Fruit fly (Drosophila melanogaster) whole organism, embryonic: ENCODE data around the gene CG3566.

Experiments used
- CG10431 ChIP-seq: fragments of 200-800 bp; sonication (Bioruptor generic); optimal IDR thresholded peaks from 3 replicates; lab custom pipeline; 2018; ENCODE audit warnings: missing biosample characterization, mild to moderate bottlenecking, missing genetic modification characterization
- CG10462 ChIP-seq: fragments of 200-800 bp; sonication (Bioruptor generic); optimal IDR thresholded peaks from 2 replicates; lab custom pipeline; 2016; ENCODE audit warnings: missing biosample characterization, missing genetic modification characterization
- CG11085 ChIP-seq: fragments of 200-800 bp; sonication (Bioruptor generic); IDR thresholded peaks from 2 replicates; pipeline ENCODE4 v1.3.6; 2022; ENCODE audit warnings: missing biosample characterization, missing genetic modification characterization
- CG12236 ChIP-seq: fragments of 200-800 bp; sonication (Bioruptor generic); optimal IDR thresholded peaks from 2 replicates; lab custom pipeline; 2016; ENCODE audit warnings: missing biosample characterization, missing genetic modification characterization
- CG13624 ChIP-seq: fragments of 200-800 bp; sonication (Bioruptor generic); optimal IDR thresholded peaks from 2 replicates; lab custom pipeline; 2016; ENCODE audit warnings: missing biosample characterization, missing genetic modification characterization
- CG1647 ChIP-seq: fragments of 200-800 bp; sonication (Bioruptor generic); optimal IDR thresholded peaks from 3 replicates; lab custom pipeline; 2016; ENCODE audit warnings: missing biosample characterization, missing genetic modification characterization
- CG17359 ChIP-seq: fragments of 200-800 bp; sonication (Bioruptor generic); optimal IDR thresholded peaks from 3 replicates; lab custom pipeline; 2018; ENCODE audit warnings: missing biosample characterization, mild to moderate bottlenecking, missing genetic modification characterization, moderate library complexity
- CG18476 ChIP-seq: fragments of 200-800 bp; sonication (Bioruptor generic); optimal IDR thresholded peaks from 2 replicates; lab custom pipeline; 2016; ENCODE audit warnings: missing biosample characterization, mild to moderate bottlenecking, missing genetic modification characterization
- CG2129 ChIP-seq: fragments of 200-800 bp; sonication (Bioruptor generic); IDR thresholded peaks from 2 replicates; pipeline ENCODE4 v1.3.6; 2022; ENCODE audit warnings: missing biosample characterization, missing genetic modification characterization; ENCODE audit not compliant: partially characterized antibody
- CG31365 ChIP-seq: fragments of 200-800 bp; sonication (Bioruptor generic); optimal IDR thresholded peaks from 2 replicates; lab custom pipeline; 2018; ENCODE audit warnings: missing biosample characterization, mild to moderate bottlenecking, missing genetic modification characterization
- CG31388 ChIP-seq: fragments of 200-800 bp; sonication (Bioruptor generic); optimal IDR thresholded peaks from 2 replicates; lab custom pipeline; 2016; ENCODE audit warnings: missing biosample characterization, missing genetic modification characterization
- CG43689 ChIP-seq: fragments of 200-800 bp; sonication (Bioruptor generic); IDR thresholded peaks from 2 replicates; pipeline ENCODE4 v1.3.6; 2022; ENCODE audit warnings: missing biosample characterization, missing genetic modification characterization
- CG7786 ChIP-seq: fragments of 200-800 bp; sonication (Bioruptor generic); optimal IDR thresholded peaks from 2 replicates; lab custom pipeline; 2016; ENCODE audit warnings: missing biosample characterization, missing genetic modification characterization
- CG7963 ChIP-seq: fragments of 200-800 bp; sonication (Bioruptor generic); IDR thresholded peaks from 3 replicates; pipeline ENCODE4 v1.3.6; 2022; ENCODE audit warnings: missing biosample characterization, missing genetic modification characterization; ENCODE audit not compliant: partially characterized antibody
- CG9727 ChIP-seq: fragments of 200-800 bp; sonication (Bioruptor generic); optimal IDR thresholded peaks from 3 replicates; lab custom pipeline; 2017; ENCODE audit warnings: missing biosample characterization, mild to moderate bottlenecking, missing genetic modification characterization
- D19B ChIP-seq: fragments of 200-800 bp; sonication (Bioruptor generic); optimal IDR thresholded peaks from 2 replicates; lab custom pipeline; 2017; ENCODE audit warnings: missing biosample characterization, mild to moderate bottlenecking, missing genetic modification characterization
- Dad ChIP-seq: fragments of 200-800 bp; sonication (Bioruptor generic); optimal IDR thresholded peaks from 3 replicates; lab custom pipeline; 2016; ENCODE audit warnings: missing biosample characterization, missing genetic modification characterization
- Deaf1 ChIP-seq: fragments of 200-800 bp; optimal IDR thresholded peaks from 3 replicates; lab custom pipeline; 2019; ENCODE audit warnings: missing biosample characterization, mild to moderate bottlenecking, missing genetic modification characterization, moderate library complexity
- Dip2 ChIP-seq: fragments of 200-800 bp; sonication (Bioruptor generic); IDR thresholded peaks from 2 replicates; pipeline ENCODE4 v1.3.6; 2022; ENCODE audit warnings: missing biosample characterization, missing genetic modification characterization
- GATAe ChIP-seq: fragments of 200-800 bp; sonication (Bioruptor generic); conservative IDR thresholded peaks from 2 replicates; pipeline ENCODE4 v1.3.6; 2022; ENCODE audit warnings: missing biosample characterization, missing genetic modification characterization
- MTF-1 ChIP-seq: fragments of 200-800 bp; sonication (Bioruptor generic); optimal IDR thresholded peaks from 2 replicates; lab custom pipeline; 2018; ENCODE audit warnings: missing biosample characterization, mild to moderate bottlenecking, missing genetic modification characterization, borderline replicate concordance
- Med ChIP-seq: fragments of 200-800 bp; sonication (Bioruptor generic); peaks from one replicate; lab custom pipeline; 2016; ENCODE audit warnings: missing biosample characterization, missing genetic modification characterization, mild to moderate bottlenecking, inconsistent platforms, moderate library complexity
- Meics ChIP-seq: fragments of 200-800 bp; sonication (Bioruptor generic); optimal IDR thresholded peaks from 2 replicates; lab custom pipeline; 2017; ENCODE audit warnings: missing biosample characterization, mild to moderate bottlenecking, missing genetic modification characterization
- Nf-YB ChIP-seq: fragments of 200-800 bp; sonication (Bioruptor generic); optimal IDR thresholded peaks from 3 replicates; lab custom pipeline; 2019; ENCODE audit warnings: missing biosample characterization, mild to moderate bottlenecking, missing genetic modification characterization, moderate library complexity
- PHDP ChIP-seq: fragments of 200-800 bp; sonication (Bioruptor generic); optimal IDR thresholded peaks from 3 replicates; lab custom pipeline; 2018; ENCODE audit warnings: missing biosample characterization, mild to moderate bottlenecking, missing genetic modification characterization, moderate library complexity
- Rx ChIP-seq: fragments of 200-800 bp; sonication (Bioruptor generic); IDR thresholded peaks from 2 replicates; pipeline ENCODE4 v1.3.6; 2022; ENCODE audit warnings: missing biosample characterization, missing genetic modification characterization
- ap ChIP-seq: fragments of 200-800 bp; sonication (Bioruptor generic); IDR thresholded peaks from 2 replicates; pipeline ENCODE4 v1.3.6; 2022; ENCODE audit warnings: missing biosample characterization, missing genetic modification characterization
- chinmo ChIP-seq: fragments of 200-800 bp; sonication (Bioruptor generic); IDR thresholded peaks from 4 replicates; pipeline ENCODE4 v1.3.6; 2022; ENCODE audit warnings: missing biosample characterization, missing genetic modification characterization; ENCODE audit not compliant: partially characterized antibody
- cwo ChIP-seq: fragments of 200-800 bp; sonication (Bioruptor generic); optimal IDR thresholded peaks from 3 replicates; lab custom pipeline; 2017; ENCODE audit warnings: missing biosample characterization, missing genetic modification characterization, mild to moderate bottlenecking, moderate library complexity, missing genetic modification reagents
- dm ChIP-seq: fragments of 200-800 bp; sonication (Bioruptor generic); optimal IDR thresholded peaks from 3 replicates; lab custom pipeline; 2016; ENCODE audit warnings: missing biosample characterization, missing genetic modification characterization
- gce ChIP-seq: fragments of 200-800 bp; sonication (Bioruptor generic); IDR thresholded peaks from 3 replicates; pipeline ENCODE4 v1.3.6; 2022; ENCODE audit warnings: missing biosample characterization, missing genetic modification characterization
- gem ChIP-seq: fragments of 200-800 bp; sonication (Bioruptor generic); optimal IDR thresholded peaks from 2 replicates; lab custom pipeline; 2019; ENCODE audit warnings: missing biosample characterization, mild to moderate bottlenecking, missing genetic modification characterization, moderate library complexity
- grn ChIP-seq: fragments of 200-800 bp; sonication (Bioruptor generic); optimal IDR thresholded peaks from 3 replicates; lab custom pipeline; 2017; ENCODE audit warnings: missing biosample characterization, missing genetic modification characterization
- gt ChIP-seq: fragments of 200-800 bp; sonication (Bioruptor generic); IDR thresholded peaks from 2 replicates; pipeline ENCODE4 v1.3.6; 2022; ENCODE audit warnings: missing biosample characterization, missing genetic modification characterization
- ham ChIP-seq: fragments of 200-800 bp; sonication (Bioruptor generic); IDR thresholded peaks from 2 replicates; pipeline ENCODE4 v1.3.6; 2022; ENCODE audit warnings: missing biosample characterization, missing genetic modification characterization
- jing ChIP-seq: fragments of 200-800 bp; sonication (Bioruptor generic); optimal IDR thresholded peaks from 2 replicates; lab custom pipeline; 2018; ENCODE audit warnings: missing biosample characterization, mild to moderate bottlenecking, missing genetic modification characterization
- ken ChIP-seq: fragments of 200-800 bp; sonication (Bioruptor generic); IDR thresholded peaks from 3 replicates; pipeline ENCODE4 v1.3.6; 2022; ENCODE audit warnings: missing biosample characterization, missing genetic modification characterization
- kni ChIP-seq: fragments of 200-800 bp; sonication (Bioruptor generic); optimal IDR thresholded peaks from 3 replicates; lab custom pipeline; 2017; ENCODE audit warnings: mild to moderate bottlenecking, missing biosample characterization, missing genetic modification reagents, missing genetic modification characterization
- nau ChIP-seq: fragments of 200-800 bp; sonication (Bioruptor generic); optimal IDR thresholded peaks from 3 replicates; lab custom pipeline; 2017; ENCODE audit warnings: missing biosample characterization, mild to moderate bottlenecking, missing genetic modification characterization, missing genetic modification reagents
- org-1 ChIP-seq: fragments of 200-800 bp; sonication (Bioruptor generic); optimal IDR thresholded peaks from 2 replicates; lab custom pipeline; 2017; ENCODE audit warnings: missing biosample characterization, missing genetic modification characterization
- ro ChIP-seq: fragments of 200-800 bp; sonication (Bioruptor generic); IDR thresholded peaks from 2 replicates; pipeline ENCODE4 v1.3.6; 2022; ENCODE audit warnings: missing biosample characterization, missing genetic modification characterization
- schlank ChIP-seq: fragments of 200-800 bp; sonication (Bioruptor generic); optimal IDR thresholded peaks from 2 replicates; lab custom pipeline; 2018; ENCODE audit warnings: missing biosample characterization, mild to moderate bottlenecking, missing genetic modification characterization
- sens-2 ChIP-seq: fragments of 200-800 bp; sonication (Bioruptor generic); IDR thresholded peaks from 2 replicates; pipeline ENCODE4 v1.3.6; 2022; ENCODE audit warnings: missing biosample characterization, missing genetic modification characterization
- slp2 ChIP-seq: fragments of 200-800 bp; sonication (Bioruptor generic); optimal IDR thresholded peaks from 2 replicates; lab custom pipeline; 2016; ENCODE audit warnings: missing biosample characterization, missing genetic modification characterization
- sug ChIP-seq: fragments of 200-800 bp; optimal IDR thresholded peaks from 2 replicates; lab custom pipeline; 2019; ENCODE audit warnings: missing biosample characterization, mild to moderate bottlenecking, missing genetic modification characterization, moderate library complexity
- unc-4 ChIP-seq: fragments of 200-800 bp; sonication (Bioruptor generic); IDR thresholded peaks from 2 replicates; pipeline ENCODE4 v1.3.6; 2022; ENCODE audit warnings: missing biosample characterization, missing genetic modification characterization; ENCODE audit not compliant: partially characterized antibody
- vnd ChIP-seq: fragments of 200-800 bp; sonication (Bioruptor generic); IDR thresholded peaks from 3 replicates; pipeline ENCODE4 v1.3.6; 2022; ENCODE audit warnings: missing biosample characterization, missing genetic modification characterization; ENCODE audit not compliant: partially characterized antibody
- zf30C ChIP-seq: fragments of 200-800 bp; sonication (Bioruptor generic); optimal IDR thresholded peaks from 3 replicates; lab custom pipeline; 2018; ENCODE audit warnings: missing biosample characterization, mild to moderate bottlenecking, missing genetic modification characterization

Gene CG3566

dm6 chrX:6252897-6253540 is 23.5 kb downstream of the CG3566 start (continued):
- TF ChIP-seq GATAe (GFP tag; lab: Robert Waterston, UW) (no peak; the same call in 1 of the 2 replicates), MTF-1 (GFP tag; lab: Kevin White, UChicago) (no peak), Dip2 (GFP tag; lab: Robert Waterston, UW) (no peak), PHDP (tag; lab: Kevin White, UChicago) (no peak), Deaf1 (tag; lab: Kevin White, UChicago) (no peak), ken (GFP tag; lab: Robert Waterston, UW) (no peak), gem (no peak), nau (no peak), CG1647 (GFP tag; lab: Kevin White, UChicago) (no peak), CG10431 (GFP tag; lab: Kevin White, UChicago) (no peak), jing (GFP tag; lab: Kevin White, UChicago) (no peak), grn (peak; percentile 39), D19B (peak; percentile 87), Dad (GFP tag; lab: Kevin White, UChicago) (no peak), sug (tag; lab: Kevin White, UChicago) (peak; percentile 11), CG9727 (GFP tag; lab: Kevin White, UChicago) (no peak), dm (no peak), ham (GFP tag; lab: Robert Waterston, UW) (no peak), CG13624 (GFP tag; lab: Kevin White, UChicago) (no peak), vnd (0 out of 3 replicates have a peak, but pooled peaks have one; percentile 15), schlank (tag; lab: Kevin White, UChicago) (peak; percentile 6), CG11085 (GFP tag; lab: Robert Waterston, UW) (no peak), Med (peak; percentile 5), CG31388 (no peak), gce (GFP tag; lab: Robert Waterston, UW) (no peak), chinmo (GFP tag; lab: Robert Waterston, UW) (no peak), unc-4 (no peak), cwo (GFP tag; lab: Kevin White, UChicago) (peak; percentile 1), CG10462 (GFP tag; lab: Kevin White, UChicago) (no peak), zf30C (no peak), CG7786 (GFP tag; lab: Kevin White, UChicago) (no peak)

dm6 chrX:6237015-6237414 is 39.5 kb downstream of the CG3566 start, which contains the start of gene CG14445:
TSS of gene CG14445 (plus strand) at chrX:6237315.
- TF ChIP-seq CG17359 (tag; lab: Kevin White, UChicago) (no peak), ap (GFP tag; lab: Robert Waterston, UW) (no peak), sens-2 (no peak), schlank (tag; lab: Kevin White, UChicago) (no peak), CG7963 (GFP tag; lab: Robert Waterston, UW) (no peak), CG2129 (GFP tag; lab: Robert Waterston, UW) (no peak), CG18476 (GFP tag; lab: Kevin White, UChicago) (no peak), gt (GFP tag; lab: Robert Waterston, UW) (no peak), CG31365 (no peak), Meics (GFP tag; lab: Kevin White, UChicago) (no peak), CG12236 (GFP tag; lab: Kevin White, UChicago) (no peak), kni (GFP tag; lab: Kevin White, UChicago) (no peak), CG43689 (GFP tag; lab: Robert Waterston, UW) (no peak), cwo (GFP tag; lab: Kevin White, UChicago) (no peak), ro (GFP tag; lab: Robert Waterston, UW) (no peak), org-1 (GFP tag; lab: Kevin White, UChicago) (no peak), slp2 (GFP tag; lab: Kevin White, UChicago) (no peak), Rx (GFP tag; lab: Robert Waterston, UW) (no peak), Nf-YB (GFP tag; lab: Kevin White, UChicago) (no peak)
- TF ChIP-seq, all 482 proteins: peak for 0
